Fruit fly (Drosophila melanogaster) whole organism, adult: Measurements from ENCODE around the gene a6.

Experiments
- CG11617 ChIP-seq: fragments of 200-800 bp; sonication (Bioruptor generic); optimal IDR thresholded peaks from 2 replicates; lab custom pipeline; 2017; ENCODE audit warnings: mild to moderate bottlenecking, missing biosample characterization, missing genetic modification reagents, missing genetic modification characterization
- CG12768 ChIP-seq: fragments of 200-800 bp; sonication (Bioruptor generic); optimal IDR thresholded peaks from 2 replicates; lab custom pipeline; 2017; ENCODE audit warnings: missing biosample characterization, missing genetic modification characterization, mild to moderate bottlenecking, moderate library complexity, missing genetic modification reagents
- CG14711 ChIP-seq: fragments of 200-800 bp; sonication (Bioruptor generic); optimal IDR thresholded peaks from 2 replicates; lab custom pipeline; 2018; ENCODE audit warnings: missing biosample characterization, mild to moderate bottlenecking, missing genetic modification characterization, moderate library complexity
- CG1620 ChIP-seq: fragments of 200-800 bp; sonication (Bioruptor generic); optimal IDR thresholded peaks from 2 replicates; lab custom pipeline; 2016; ENCODE audit warnings: missing biosample characterization, missing genetic modification characterization
- CG33017 ChIP-seq: fragments of 200-800 bp; sonication (Bioruptor generic); optimal IDR thresholded peaks from 2 replicates; lab custom pipeline; 2018; ENCODE audit warnings: missing biosample characterization, mild to moderate bottlenecking, missing genetic modification characterization, moderate library complexity
- CG5204 ChIP-seq: fragments of 200-800 bp; sonication (Bioruptor generic); optimal IDR thresholded peaks from 2 replicates; lab custom pipeline; 2016; ENCODE audit warnings: missing biosample characterization, missing genetic modification characterization
- CG7045 ChIP-seq: fragments of 200-800 bp; sonication (Bioruptor generic); optimal IDR thresholded peaks from 2 replicates; lab custom pipeline; 2017; ENCODE audit warnings: missing biosample characterization, mild to moderate bottlenecking, missing genetic modification characterization
- CG7101 ChIP-seq: fragments of 200-800 bp; sonication (Bioruptor generic); optimal IDR thresholded peaks from 2 replicates; lab custom pipeline; 2018; ENCODE audit warnings: missing biosample characterization, mild to moderate bottlenecking, missing genetic modification characterization, moderate library complexity
- Clk ChIP-seq: fragments of 200-800 bp; sonication (Bioruptor generic); optimal IDR thresholded peaks from 2 replicates; lab custom pipeline; 2017; ENCODE audit warnings: missing biosample characterization, missing genetic modification characterization
- Crg-1 ChIP-seq: fragments of 200-800 bp; sonication (Bioruptor generic); optimal IDR thresholded peaks from 2 replicates; lab custom pipeline; 2016; ENCODE audit warnings: missing biosample characterization, missing genetic modification characterization
- Hr96 ChIP-seq: fragments of 200-800 bp; sonication (Bioruptor generic); optimal IDR thresholded peaks from 2 replicates; lab custom pipeline; 2016; ENCODE audit warnings: missing biosample characterization, missing genetic modification characterization
- Mnt ChIP-seq: fragments of 200-800 bp; sonication (Bioruptor generic); optimal IDR thresholded peaks from 2 replicates; lab custom pipeline; 2016; ENCODE audit warnings: missing biosample characterization, mild to moderate bottlenecking, missing genetic modification characterization
- bab1 ChIP-seq: fragments of 200-800 bp; sonication (Bioruptor generic); optimal IDR thresholded peaks from 3 replicates; lab custom pipeline; 2019; ENCODE audit warnings: missing biosample characterization, mild to moderate bottlenecking, missing genetic modification characterization, moderate library complexity
- cic ChIP-seq: fragments of 200-800 bp; sonication (Bioruptor generic); optimal IDR thresholded peaks from 2 replicates; lab custom pipeline; 2017; ENCODE audit warnings: missing biosample characterization, mild to moderate bottlenecking, missing genetic modification characterization, moderate library complexity
- cnc ChIP-seq, 2 experiments: fragments of >200 bp; optimal IDR thresholded peaks; 2 replicates each; lab custom pipeline; 2017
- kay ChIP-seq: fragments of 200-800 bp; sonication (Bioruptor generic); peaks from one replicate; lab custom pipeline; 2016; ENCODE audit warnings: missing biosample characterization, missing genetic modification characterization, borderline replicate concordance
- ovo ChIP-seq: fragments of 200-800 bp; sonication (Bioruptor generic); optimal IDR thresholded peaks from 2 replicates; lab custom pipeline; 2016; ENCODE audit warnings: missing biosample characterization, missing genetic modification characterization
- pad ChIP-seq: fragments of 200-800 bp; sonication (Bioruptor generic); optimal IDR thresholded peaks from 3 replicates; lab custom pipeline; 2017; ENCODE audit warnings: missing biosample characterization, missing genetic modification characterization, mild to moderate bottlenecking, moderate library complexity, missing genetic modification reagents
- tj ChIP-seq: fragments of 200-800 bp; sonication (Bioruptor generic); optimal IDR thresholded peaks from 3 replicates; lab custom pipeline; 2017; ENCODE audit warnings: missing biosample characterization, mild to moderate bottlenecking, missing genetic modification characterization, moderate library complexity
- toe ChIP-seq: fragments of 200-800 bp; sonication (Bioruptor generic); optimal IDR thresholded peaks from 2 replicates; lab custom pipeline; 2016; ENCODE audit warnings: missing biosample characterization, missing genetic modification characterization

The a6 gene

dm6 chrX:1686305-1686704 lies 9.4 kb downstream of the a6 start, which contains the start of gene b6:
TSS of gene b6 (plus strand) at chrX:1686624.
- TF ChIP-seq ovo (no peak), CG11617 (GFP tag; lab: Kevin White, UChicago) (no peak), CG1620 (GFP tag; lab: Kevin White, UChicago) (no peak), bab1 (no peak)

- TF ChIP-seq CG5204 (GFP tag; lab: Kevin White, UChicago) (no peak), CG12768 (GFP tag; lab: Kevin White, UChicago) (no peak), CG7045 (GFP tag; lab: Kevin White, UChicago) (no peak), cic (no peak), CG7101 (tag; lab: Kevin White, UChicago) (no peak), tj (GFP tag; lab: Kevin White, UChicago) (no peak)
These were observed 14.4 kb downstream of the a6 start, which contains the start of gene CG14797 for dm6 chrX:1681266-1681665. TSS of gene CG14797 (plus strand) at chrX:1681566.

- TF ChIP-seq Clk (GFP tag; lab: Kevin White, UChicago): no peak
- no peak for TF ChIP-seq cnc (optimal IDR thresholded peaks at IDR 0.05; lab: Kevin White, UChicago)
- no peak for TF ChIP-seq kay (GFP tag; lab: Kevin White, UChicago)
- no peak for TF ChIP-seq Hr96
- no peak for TF ChIP-seq cic
- TF ChIP-seq CG7101 (tag; lab: Kevin White, UChicago): peak; percentile 6
- no peak for TF ChIP-seq CG33017
- TF ChIP-seq Mnt (GFP tag; lab: Kevin White, UChicago): peak; percentile 57
These were observed 25.8 kb downstream of the a6 start for dm6 chrX:1669840-1670239.

dm6 chrX:1669214-1669613 lies 26.5 kb downstream of the a6 start, which contains the start of the genes CG3740 and hfw:
TSS of gene CG3740 (minus strand) at chrX:1669297.
TSS of gene hfw (plus strand) at chrX:1669570.
- TF ChIP-seq Clk (GFP tag; lab: Kevin White, UChicago): no peak
- TF ChIP-seq tj (GFP tag; lab: Kevin White, UChicago): peak; percentile 19
- TF ChIP-seq CG7045 (GFP tag; lab: Kevin White, UChicago): peak; percentile 13
- peak; percentile 45 for TF ChIP-seq pad (GFP tag; lab: Kevin White, UChicago)
- TF ChIP-seq CG12768 (GFP tag; lab: Kevin White, UChicago): peak; percentile 29
- peak; percentile 27 for TF ChIP-seq toe (GFP tag; lab: Kevin White, UChicago)
- TF ChIP-seq CG1620 (GFP tag; lab: Kevin White, UChicago): peak; percentile 50
- peak; percentile 80 for TF ChIP-seq CG7101 (tag; lab: Kevin White, UChicago)
- TF ChIP-seq Crg-1 (GFP tag; lab: Kevin White, UChicago): peak; percentile 10
- peak; percentile 13 for TF ChIP-seq Hr96
- TF ChIP-seq cnc (optimal IDR thresholded peaks at IDR 0.05; lab: Kevin White, UChicago): no peak
- no peak for TF ChIP-seq CG5204 (GFP tag; lab: Kevin White, UChicago)
- TF ChIP-seq cic: no peak
- peak; percentile 48 for TF ChIP-seq Mnt (GFP tag; lab: Kevin White, UChicago)
- TF ChIP-seq kay (GFP tag; lab: Kevin White, UChicago): no peak
- TF ChIP-seq CG11617 (GFP tag; lab: Kevin White, UChicago): peak; percentile 62
- peak; percentile 70 for TF ChIP-seq CG14711 (tag; lab: Kevin White, UChicago)
- peak; percentile 32 for TF ChIP-seq ovo
- peak; percentile 51 for TF ChIP-seq CG33017
- TF ChIP-seq bab1: peak; percentile 82

- TF ChIP-seq CG5204 (GFP tag; lab: Kevin White, UChicago): no peak
- TF ChIP-seq CG1620 (GFP tag; lab: Kevin White, UChicago): no peak
- TF ChIP-seq Clk (GFP tag; lab: Kevin White, UChicago): no peak
- no peak for TF ChIP-seq CG11617 (GFP tag; lab: Kevin White, UChicago)
- TF ChIP-seq bab1: no peak
- no peak for TF ChIP-seq Hr96
- no peak for TF ChIP-seq kay (GFP tag; lab: Kevin White, UChicago)
- TF ChIP-seq CG14711 (tag; lab: Kevin White, UChicago): no peak
- TF ChIP-seq CG7045 (GFP tag; lab: Kevin White, UChicago): no peak
- no peak for TF ChIP-seq Mnt (GFP tag; lab: Kevin White, UChicago)
- no peak for TF ChIP-seq Crg-1 (GFP tag; lab: Kevin White, UChicago)
- no peak for TF ChIP-seq pad (GFP tag; lab: Kevin White, UChicago)
- no peak for TF ChIP-seq CG12768 (GFP tag; lab: Kevin White, UChicago)
- TF ChIP-seq cic: no peak
- TF ChIP-seq CG7101 (tag; lab: Kevin White, UChicago): no peak
- TF ChIP-seq ovo: no peak
- no peak for TF ChIP-seq toe (GFP tag; lab: Kevin White, UChicago)
These were observed 27.0 kb downstream of the a6 start, which contains the start of gene Mur2B for dm6 chrX:1668688-1669087. TSS of gene Mur2B (minus strand) at chrX:1668788.

- TF ChIP-seq bab1 (peak; percentile 24), cic (no peak), CG33017 (no peak), CG7045 (GFP tag; lab: Kevin White, UChicago) (no peak), CG7101 (tag; lab: Kevin White, UChicago) (no peak), CG14711 (tag; lab: Kevin White, UChicago) (no peak), Hr96 (no peak)
These were observed 30.9 kb downstream of the a6 start, which contains the start of gene dor for dm6 chrX:1664836-1665235. TSS of gene dor (plus strand) at chrX:1665052.

dm6 chrX:1660269-1660668 lies 35.4 kb downstream of the a6 start:
- no peak for TF ChIP-seq bab1
- no peak for TF ChIP-seq CG1620 (GFP tag; lab: Kevin White, UChicago)
- TF ChIP-seq Hr96: no peak
- TF ChIP-seq CG14711 (tag; lab: Kevin White, UChicago): no peak
- no peak for TF ChIP-seq CG7045 (GFP tag; lab: Kevin White, UChicago)
- TF ChIP-seq CG7101 (tag; lab: Kevin White, UChicago): no peak
- TF ChIP-seq Crg-1 (GFP tag; lab: Kevin White, UChicago): no peak
- TF ChIP-seq cic: no peak
- TF ChIP-seq pad (GFP tag; lab: Kevin White, UChicago): no peak
- TF ChIP-seq tj (GFP tag; lab: Kevin White, UChicago): no peak
- no peak for TF ChIP-seq toe (GFP tag; lab: Kevin White, UChicago)
- TF ChIP-seq CG11617 (GFP tag; lab: Kevin White, UChicago): no peak
- no peak for TF ChIP-seq cnc (optimal IDR thresholded peaks at IDR 0.05; lab: Kevin White, UChicago)
- TF ChIP-seq Clk (GFP tag; lab: Kevin White, UChicago): no peak
- TF ChIP-seq Mnt (GFP tag; lab: Kevin White, UChicago): no peak
- TF ChIP-seq CG12768 (GFP tag; lab: Kevin White, UChicago): no peak
- no peak for TF ChIP-seq kay (GFP tag; lab: Kevin White, UChicago)
